Fruit fly (Drosophila melanogaster) whole organism, embryonic: ENCODE data around the gene CG45218.
A peak's percentile ranks its signal among the peaks of the same experiment; 100 is the strongest.

Experiments
- Atf3 ChIP-seq: fragments of 200-800 bp; sonication (Bioruptor generic); optimal IDR thresholded peaks from 3 replicates; lab custom pipeline; 2016; ENCODE audit warnings: missing biosample characterization, missing genetic modification characterization
- Bgb ChIP-seq: fragments of 200-800 bp; sonication (Bioruptor generic); IDR thresholded peaks from 2 replicates; pipeline ENCODE4 v1.3.6; 2022; ENCODE audit warnings: missing biosample characterization, missing genetic modification characterization; ENCODE audit not compliant: partially characterized antibody
- CG10209 ChIP-seq: fragments of 200-800 bp; sonication (Bioruptor generic); optimal IDR thresholded peaks from 3 replicates; lab custom pipeline; 2017; ENCODE audit warnings: missing biosample characterization, mild to moderate bottlenecking, missing genetic modification characterization, missing genetic modification reagents
- CG10979 ChIP-seq: fragments of 200-800 bp; sonication (Bioruptor generic); optimal IDR thresholded peaks from 2 replicates; lab custom pipeline; 2018; ENCODE audit warnings: missing biosample characterization, mild to moderate bottlenecking, missing genetic modification characterization, moderate library complexity
- CG12391 ChIP-seq: fragments of 200-800 bp; sonication (Bioruptor generic); optimal IDR thresholded peaks from 3 replicates; lab custom pipeline; 2018; ENCODE audit warnings: missing biosample characterization, mild to moderate bottlenecking, missing genetic modification characterization, moderate library complexity
- CG12659 ChIP-seq: fragments of 200-800 bp; sonication (Bioruptor generic); optimal IDR thresholded peaks from 3 replicates; lab custom pipeline; 2017; ENCODE audit warnings: mild to moderate bottlenecking, missing biosample characterization, missing genetic modification reagents, missing genetic modification characterization
- CG13296 ChIP-seq: fragments of 200-800 bp; sonication (Bioruptor generic); optimal IDR thresholded peaks from 3 replicates; lab custom pipeline; 2018; ENCODE audit warnings: missing biosample characterization, mild to moderate bottlenecking, missing genetic modification characterization
- CG17359 ChIP-seq: fragments of 200-800 bp; sonication (Bioruptor generic); optimal IDR thresholded peaks from 3 replicates; lab custom pipeline; 2018; ENCODE audit warnings: missing biosample characterization, mild to moderate bottlenecking, missing genetic modification characterization, moderate library complexity
- CG17829 ChIP-seq: fragments of 200-800 bp; optimal IDR thresholded peaks from 2 replicates; lab custom pipeline; 2019; ENCODE audit warnings: missing biosample characterization, mild to moderate bottlenecking, missing genetic modification characterization, moderate library complexity
- CG18262 ChIP-seq: fragments of 200-800 bp; optimal IDR thresholded peaks from 3 replicates; lab custom pipeline; 2019; ENCODE audit warnings: missing biosample characterization, mild to moderate bottlenecking, missing genetic modification characterization, moderate library complexity
- CG2875 ChIP-seq: fragments of 200-800 bp; sonication (Bioruptor generic); optimal IDR thresholded peaks from 2 replicates; lab custom pipeline; 2017; ENCODE audit warnings: missing biosample characterization, mild to moderate bottlenecking, missing genetic modification characterization, missing genetic modification reagents
- CG30020 ChIP-seq: fragments of 200-800 bp; optimal IDR thresholded peaks from 2 replicates; lab custom pipeline; 2019; ENCODE audit warnings: missing biosample characterization, mild to moderate bottlenecking, missing genetic modification characterization, moderate library complexity
- CG31224 ChIP-seq: fragments of 200-800 bp; sonication (Bioruptor generic); IDR thresholded peaks from 2 replicates; pipeline ENCODE4 v1.3.6; 2022; ENCODE audit warnings: missing biosample characterization, missing genetic modification characterization
- CG4282 ChIP-seq: fragments of 200-800 bp; sonication (Bioruptor generic); optimal IDR thresholded peaks from 2 replicates; lab custom pipeline; 2016; ENCODE audit warnings: missing biosample characterization, missing genetic modification characterization
- CG43689 ChIP-seq: fragments of 200-800 bp; sonication (Bioruptor generic); IDR thresholded peaks from 2 replicates; pipeline ENCODE4 v1.3.6; 2022; ENCODE audit warnings: missing biosample characterization, missing genetic modification characterization
- CG6683 ChIP-seq: fragments of 200-800 bp; sonication (Bioruptor generic); optimal IDR thresholded peaks from 2 replicates; lab custom pipeline; 2017; ENCODE audit warnings: missing biosample characterization, mild to moderate bottlenecking, missing genetic modification characterization, missing genetic modification reagents
- CG7357 ChIP-seq: fragments of 200-800 bp; sonication (Bioruptor generic); IDR thresholded peaks from 3 replicates; pipeline ENCODE4 v1.3.6; 2022; ENCODE audit warnings: missing biosample characterization, missing genetic modification characterization
- CG7745 ChIP-seq: fragments of 200-800 bp; sonication (Bioruptor generic); optimal IDR thresholded peaks from 2 replicates; lab custom pipeline; 2018; ENCODE audit warnings: missing biosample characterization, mild to moderate bottlenecking, missing genetic modification characterization, moderate library complexity
- CG8290 ChIP-seq, 3 experiments: fragments of 200-800 bp; sonication (Bioruptor generic); optimal IDR thresholded peaks; 2 replicates each; lab custom pipeline; 2016 to 2019; ENCODE audit warnings: missing biosample characterization in 3 of 3, missing genetic modification characterization in 3 of 3, mild to moderate bottlenecking in 2 of 3, moderate library complexity in 1 of 3
- CG8388 ChIP-seq: fragments of 200-800 bp; sonication (Bioruptor generic); optimal IDR thresholded peaks from 2 replicates; lab custom pipeline; 2019; ENCODE audit warnings: missing biosample characterization, mild to moderate bottlenecking, missing genetic modification characterization, moderate library complexity
- HmgZ ChIP-seq: fragments of 200-800 bp; sonication (Bioruptor generic); optimal IDR thresholded peaks from 2 replicates; lab custom pipeline; 2018; ENCODE audit warnings: missing biosample characterization, mild to moderate bottlenecking, missing genetic modification characterization
- MTF-1 ChIP-seq: fragments of 200-800 bp; sonication (Bioruptor generic); optimal IDR thresholded peaks from 2 replicates; lab custom pipeline; 2018; ENCODE audit warnings: missing biosample characterization, mild to moderate bottlenecking, missing genetic modification characterization, borderline replicate concordance
- Med ChIP-seq: fragments of 200-800 bp; sonication (Bioruptor generic); peaks from one replicate; lab custom pipeline; 2016; ENCODE audit warnings: missing biosample characterization, missing genetic modification characterization, mild to moderate bottlenecking, inconsistent platforms, moderate library complexity
- Oli ChIP-seq: fragments of 200-800 bp; sonication (Bioruptor generic); optimal IDR thresholded peaks from 2 replicates; lab custom pipeline; 2018; ENCODE audit warnings: missing biosample characterization, mild to moderate bottlenecking, missing genetic modification characterization, moderate library complexity
- Six4 ChIP-seq: fragments of 200-800 bp; sonication (Bioruptor generic); optimal IDR thresholded peaks from 2 replicates; lab custom pipeline; 2016; ENCODE audit warnings: missing biosample characterization, missing genetic modification characterization
- aop ChIP-seq: fragments of 200-800 bp; sonication (Bioruptor generic); IDR thresholded peaks from 2 replicates; pipeline ENCODE4 v1.3.6; 2022; ENCODE audit warnings: missing biosample characterization, missing genetic modification characterization
- br ChIP-seq: fragments of >200 bp; optimal IDR thresholded peaks from 2 replicates; lab custom pipeline; 2017
- disco-r ChIP-seq: fragments of 200-800 bp; sonication (Bioruptor generic); optimal IDR thresholded peaks from 2 replicates; lab custom pipeline; 2016; ENCODE audit warnings: missing biosample characterization, missing genetic modification characterization
- dmrt11E ChIP-seq: fragments of 200-800 bp; sonication (Bioruptor generic); optimal IDR thresholded peaks from 3 replicates; lab custom pipeline; 2018; ENCODE audit warnings: missing biosample characterization, mild to moderate bottlenecking, missing genetic modification characterization, moderate library complexity
- dmrt99B ChIP-seq: fragments of 200-800 bp; sonication (Bioruptor generic); optimal IDR thresholded peaks from 2 replicates; lab custom pipeline; 2018; ENCODE audit warnings: missing biosample characterization, mild to moderate bottlenecking, missing genetic modification characterization, moderate library complexity
- esg ChIP-seq: fragments of 200-800 bp; sonication (Bioruptor generic); conservative IDR thresholded peaks from 2 replicates; pipeline ENCODE4 v1.3.6; 2022; ENCODE audit warnings: missing biosample characterization, missing genetic modification characterization
- ewg ChIP-seq: fragments of 200-800 bp; sonication (Bioruptor generic); optimal IDR thresholded peaks from 3 replicates; lab custom pipeline; 2017; ENCODE audit warnings: mild to moderate bottlenecking, missing biosample characterization, missing genetic modification reagents, missing genetic modification characterization
- fu2 ChIP-seq: fragments of 200-800 bp; sonication (Bioruptor generic); optimal IDR thresholded peaks from 2 replicates; lab custom pipeline; 2016; ENCODE audit warnings: missing biosample characterization, missing genetic modification characterization
- gcm2 ChIP-seq: fragments of 200-800 bp; sonication (Bioruptor generic); optimal IDR thresholded peaks from 2 replicates; lab custom pipeline; 2016; ENCODE audit warnings: missing biosample characterization, missing genetic modification characterization
- gsb-n ChIP-seq: fragments of 200-800 bp; sonication (Bioruptor generic); optimal IDR thresholded peaks from 3 replicates; lab custom pipeline; 2018; ENCODE audit warnings: missing biosample characterization, mild to moderate bottlenecking, missing genetic modification characterization
- jing ChIP-seq: fragments of 200-800 bp; sonication (Bioruptor generic); optimal IDR thresholded peaks from 2 replicates; lab custom pipeline; 2018; ENCODE audit warnings: missing biosample characterization, mild to moderate bottlenecking, missing genetic modification characterization
- kni ChIP-seq: fragments of 200-800 bp; sonication (Bioruptor generic); optimal IDR thresholded peaks from 3 replicates; lab custom pipeline; 2017; ENCODE audit warnings: mild to moderate bottlenecking, missing biosample characterization, missing genetic modification reagents, missing genetic modification characterization
- lab ChIP-seq: fragments of 200-800 bp; sonication (Bioruptor generic); optimal IDR thresholded peaks from 3 replicates; lab custom pipeline; 2017; ENCODE audit warnings: missing biosample characterization, missing genetic modification characterization, mild to moderate bottlenecking, moderate library complexity, missing genetic modification reagents
- lbe ChIP-seq: fragments of 200-800 bp; sonication (Bioruptor generic); optimal IDR thresholded peaks from 2 replicates; lab custom pipeline; 2016; ENCODE audit warnings: missing biosample characterization, mild to moderate bottlenecking, missing genetic modification characterization
- lilli ChIP-seq: fragments of 200-800 bp; sonication (Bioruptor generic); optimal IDR thresholded peaks from 3 replicates; lab custom pipeline; 2016; ENCODE audit warnings: missing biosample characterization, missing genetic modification characterization
- lola ChIP-seq, 3 experiments: fragments of >200 bp in 2 of 3; fragments of 200-800 bp in 1 of 3; sonication (Bioruptor generic) in 1 of 3; optimal IDR thresholded peaks; 2 replicates each; lab custom pipeline; 2017 to 2019; ENCODE audit warnings: missing biosample characterization in 3 of 3, missing genetic modification characterization in 3 of 3, mild to moderate bottlenecking in 1 of 3, moderate library complexity in 1 of 3
- pfk ChIP-seq: fragments of 200-800 bp; sonication (Bioruptor generic); optimal IDR thresholded peaks from 2 replicates; lab custom pipeline; 2018; ENCODE audit warnings: missing biosample characterization, mild to moderate bottlenecking, missing genetic modification characterization, moderate library complexity
- phol ChIP-seq: fragments of 200-800 bp; sonication (Bioruptor generic); optimal IDR thresholded peaks from 3 replicates; lab custom pipeline; 2018; ENCODE audit warnings: missing biosample characterization, mild to moderate bottlenecking, missing genetic modification characterization, moderate library complexity
- prd ChIP-seq, 3 experiments: fragments of >200 bp in 2 of 3; fragments of 200-800 bp in 1 of 3; sonication (Bioruptor generic) in 1 of 3; optimal IDR thresholded peaks in 2 of 3; IDR thresholded peaks in 1 of 3; 2 replicates in 2 of 3; 3 replicates in 1 of 3; pipeline versions ENCODE4 v1.3.6 to Lab custom; 2017 to 2022; ENCODE audit warnings: missing biosample characterization in 1 of 3, missing genetic modification characterization in 1 of 3
- sens ChIP-seq: fragments of 200-800 bp; sonication (Bioruptor generic); peaks from one replicate; lab custom pipeline; 2016; ENCODE audit warnings: missing biosample characterization, missing genetic modification characterization
- sna ChIP-seq: fragments of 200-800 bp; sonication (Bioruptor generic); IDR thresholded peaks from 2 replicates; pipeline ENCODE4 v1.3.6; 2022; ENCODE audit warnings: missing biosample characterization, missing genetic modification characterization; ENCODE audit not compliant: partially characterized antibody

Gene CG45218

DNA sequence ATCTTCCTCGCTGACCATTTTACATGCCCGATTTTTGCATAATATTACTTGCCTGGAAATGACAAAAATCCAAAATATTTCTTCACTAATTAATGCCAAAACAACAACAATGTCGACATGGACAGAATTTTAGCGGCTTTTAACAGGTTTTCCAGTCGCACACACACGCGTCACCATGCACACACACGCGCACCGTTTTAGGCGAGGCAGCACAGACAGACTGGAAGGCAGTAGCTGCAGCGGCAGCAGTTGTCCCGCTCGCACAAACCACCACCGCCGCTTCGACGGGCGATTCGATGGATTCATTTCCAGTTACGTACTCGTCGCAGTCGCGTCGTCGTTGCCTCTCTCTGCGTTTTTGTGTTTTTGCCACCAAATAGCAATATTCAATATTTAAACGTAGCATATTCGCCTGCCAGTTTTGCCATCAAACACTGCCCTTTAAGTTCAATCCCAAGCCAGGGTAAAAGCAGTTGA is at the start of gene CG45218 (continued):
- TF ChIP-seq CG7745 (tag; lab: Kevin White, UChicago): peak; percentile 18
- no peak for TF ChIP-seq CG13296 (GFP tag; lab: Kevin White, UChicago)
- TF ChIP-seq MTF-1 (GFP tag; lab: Kevin White, UChicago): peak; percentile 44
- no peak for TF ChIP-seq CG8290 (GFP tag; optimal IDR thresholded peaks at IDR 0.05; lab: Kevin White, UChicago)
- peak in 1 of 2 experiments; percentile 35 for TF ChIP-seq CG8290 (tag; optimal IDR thresholded peaks at IDR 0.05; lab: Kevin White, UChicago)
- peak; percentile 12 for TF ChIP-seq gcm2 (GFP tag; lab: Kevin White, UChicago)
- no peak for TF ChIP-seq CG6683 (GFP tag; lab: Kevin White, UChicago)
- TF ChIP-seq HmgZ (tag; lab: Kevin White, UChicago): peak; percentile 50
- TF ChIP-seq lbe (GFP tag; lab: Kevin White, UChicago): no peak
- no peak for TF ChIP-seq jing (GFP tag; lab: Kevin White, UChicago)
- peak; percentile 39 for TF ChIP-seq lab (GFP tag; lab: Kevin White, UChicago)
- TF ChIP-seq br (lab: Kevin White, UChicago): no peak
- no peak for TF ChIP-seq esg
- TF ChIP-seq Med (GFP tag; lab: Kevin White, UChicago): peak; percentile 47
- no peak for TF ChIP-seq CG31224 (GFP tag; lab: Robert Waterston, UW)
- peak; percentile 28 for TF ChIP-seq ewg (GFP tag; lab: Kevin White, UChicago)
- no peak for TF ChIP-seq disco-r (GFP tag; lab: Kevin White, UChicago)
- no peak for TF ChIP-seq CG30020 (tag; lab: Kevin White, UChicago)
- no peak for TF ChIP-seq dmrt99B (tag; lab: Kevin White, UChicago)

dm6 chr3R:15340052-15340732 is 49.6 kb upstream of the CG45218 start, which contains the start of gene SerRS-m:
TSS of gene SerRS-m (plus strand) at chr3R:15340667.
- TF ChIP-seq CG43689: no peak
- peak; percentile 3 for TF ChIP-seq CG10209 (GFP tag; lab: Kevin White, UChicago)
- peak; percentile 24 for TF ChIP-seq CG12391
- no peak for TF ChIP-seq prd (optimal IDR thresholded peaks at IDR 0.05; lab: Kevin White, UChicago)
- TF ChIP-seq prd (GFP tag; IDR thresholded peaks at IDR 0.05; lab: Robert Waterston, UW): peak; percentile 21; the same call in 1 of the 3 replicates
- peak; percentile 17 for TF ChIP-seq Six4 (GFP tag; lab: Kevin White, UChicago)
- TF ChIP-seq Atf3 (GFP tag; lab: Kevin White, UChicago): no peak
- peak in 1 of 3 experiments; percentile 9 for TF ChIP-seq lola (GFP tag; optimal IDR thresholded peaks at IDR 0.05; lab: Kevin White, UChicago)
- TF ChIP-seq CG2875: peak; percentile 26
- TF ChIP-seq pfk (GFP tag; lab: Kevin White, UChicago): no peak
- TF ChIP-seq CG17829 (tag; lab: Kevin White, UChicago): peak; percentile 15
- peak; percentile 3 for TF ChIP-seq CG12659 (GFP tag; lab: Kevin White, UChicago)
- peak; percentile 41 for TF ChIP-seq CG8388 (GFP tag; lab: Kevin White, UChicago)
- peak; percentile 28 for TF ChIP-seq gsb-n (tag; lab: Kevin White, UChicago)
- peak; percentile 17 for TF ChIP-seq kni (GFP tag; lab: Kevin White, UChicago)
- peak; percentile 83 for TF ChIP-seq sens (GFP tag; lab: Kevin White, UChicago)
- peak; percentile 3 for TF ChIP-seq dmrt11E
- peak; percentile 31 for TF ChIP-seq CG10979 (tag; lab: Kevin White, UChicago)
- peak; percentile 13 for TF ChIP-seq Oli (tag; lab: Kevin White, UChicago)
- TF ChIP-seq lilli (GFP tag; lab: Kevin White, UChicago): peak; percentile 11
- TF ChIP-seq phol (tag; lab: Kevin White, UChicago): peak; percentile 32
- peak; percentile 19 for TF ChIP-seq CG17359 (tag; lab: Kevin White, UChicago)
- TF ChIP-seq Bgb (GFP tag; lab: Robert Waterston, UW): 0 out of 2 replicates have a peak, but pooled peaks have one; percentile 6
- TF ChIP-seq CG18262 (tag; lab: Kevin White, UChicago): peak; percentile 14
- no peak for TF ChIP-seq fu2 (GFP tag; lab: Kevin White, UChicago)
- 0 out of 2 replicates have a peak, but pooled peaks have one; percentile 25 for TF ChIP-seq sna (GFP tag; lab: Robert Waterston, UW)
- no peak for TF ChIP-seq aop (GFP tag; lab: Robert Waterston, UW)
- 0 out of 3 replicates have a peak, but pooled peaks have one; percentile 6 for TF ChIP-seq CG7357
- no peak for TF ChIP-seq CG4282 (GFP tag; lab: Kevin White, UChicago)
